Worm (Caenorhabditis elegans) whole organism, mixed stage, embryonic: Measurements from ENCODE around the gene cts-1.

Experiments used
- M03D4.4 ChIP-seq: sonication (generic microtip); optimal IDR thresholded peaks from 2 replicates; lab custom pipeline; 2017; ENCODE audit warnings: mild to moderate bottlenecking, missing genetic modification characterization, missing compliant biosample characterization
- bed-3 ChIP-seq: fragments of 200-800 bp; sonication (Bioruptor generic); optimal IDR thresholded peaks from 3 replicates; lab custom pipeline; 2018; ENCODE audit warnings: mild to moderate bottlenecking, missing genetic modification characterization, moderate library complexity, missing compliant biosample characterization
- ceh-83 ChIP-seq: fragments of 200-800 bp; sonication (Bioruptor generic); optimal IDR thresholded peaks from 2 replicates; lab custom pipeline; 2018; ENCODE audit warnings: mild to moderate bottlenecking, missing genetic modification characterization, missing compliant biosample characterization
- ces-1 ChIP-seq: fragments of 150-350 bp; optimal IDR thresholded peaks from 2 replicates; lab custom pipeline; 2014; ENCODE audit warnings: missing biosample characterization, missing genetic modification reagents, missing genetic modification characterization
- cnd-1 ChIP-seq: fragments of 200-800 bp; sonication (Bioruptor generic); optimal IDR thresholded peaks from 2 replicates; lab custom pipeline; 2018; ENCODE audit warnings: mild to moderate bottlenecking, missing genetic modification characterization, missing compliant biosample characterization
- elt-3 ChIP-seq: fragments of 150-350 bp; optimal IDR thresholded peaks from 2 replicates; lab custom pipeline; 2014; ENCODE audit warnings: missing biosample characterization, missing genetic modification characterization
- ham-2 ChIP-seq: fragments of 200-800 bp; sonication (Bioruptor generic); optimal IDR thresholded peaks from 2 replicates; lab custom pipeline; 2018; ENCODE audit warnings: mild to moderate bottlenecking, missing genetic modification characterization, missing compliant biosample characterization
- hlh-1 ChIP-seq: fragments of 150-350 bp; optimal IDR thresholded peaks from 2 replicates; lab custom pipeline; 2014; ENCODE audit warnings: missing biosample characterization, missing genetic modification reagents, missing genetic modification characterization
- lsy-2 ChIP-seq: fragments of 150-350 bp; optimal IDR thresholded peaks from 2 replicates; lab custom pipeline; 2014; ENCODE audit warnings: missing biosample characterization, missing genetic modification characterization
- mab-5 ChIP-seq: fragments of 150-350 bp; optimal IDR thresholded peaks from 2 replicates; lab custom pipeline; 2014; ENCODE audit warnings: missing biosample characterization, missing genetic modification characterization
- mep-1 ChIP-seq: fragments of 150-350 bp; optimal IDR thresholded peaks from 2 replicates; lab custom pipeline; 2017; ENCODE audit warnings: missing biosample characterization, missing genetic modification reagents, missing genetic modification characterization, inconsistent platforms
- mls-2 ChIP-seq: sonication (generic microtip); optimal IDR thresholded peaks from 2 replicates; lab custom pipeline; 2016; ENCODE audit warnings: mild to moderate bottlenecking, missing genetic modification characterization, moderate library complexity, missing compliant biosample characterization
- nhr-2 ChIP-seq: fragments of 150-350 bp; optimal IDR thresholded peaks from 2 replicates; lab custom pipeline; 2014; ENCODE audit warnings: missing biosample characterization, missing genetic modification characterization
- nhr-237 ChIP-seq: fragments of 150-350 bp; optimal IDR thresholded peaks from 2 replicates; lab custom pipeline; 2014; ENCODE audit warnings: missing biosample characterization, missing genetic modification characterization
- nhr-28 ChIP-seq: fragments of 150-350 bp; optimal IDR thresholded peaks from 2 replicates; lab custom pipeline; 2014; ENCODE audit warnings: missing biosample characterization, missing genetic modification characterization
- pha-4 ChIP-seq: fragments of 150-350 bp; optimal IDR thresholded peaks from 2 replicates; lab custom pipeline; 2018; ENCODE audit warnings: missing biosample characterization, missing genetic modification reagents, missing genetic modification characterization
- snpc-4 ChIP-seq: fragments of 150-350 bp; optimal IDR thresholded peaks from 2 replicates; lab custom pipeline; 2014; ENCODE audit warnings: missing biosample characterization, missing genetic modification characterization
- sptf-1 ChIP-seq: sonication (generic microtip); optimal IDR thresholded peaks from 2 replicates; lab custom pipeline; 2017; ENCODE audit warnings: mild to moderate bottlenecking, missing genetic modification characterization, moderate library complexity, missing compliant biosample characterization
- unc-120 ChIP-seq: sonication (generic microtip); optimal IDR thresholded peaks from 2 replicates; lab custom pipeline; 2017; ENCODE audit warnings: missing genetic modification characterization, missing compliant biosample characterization; ENCODE audit not compliant: poor library complexity, severe bottlenecking
- unc-39 ChIP-seq: fragments of 150-350 bp; optimal IDR thresholded peaks from 2 replicates; lab custom pipeline; 2014; ENCODE audit warnings: missing biosample characterization, missing genetic modification characterization

The cts-1 gene

DNA sequence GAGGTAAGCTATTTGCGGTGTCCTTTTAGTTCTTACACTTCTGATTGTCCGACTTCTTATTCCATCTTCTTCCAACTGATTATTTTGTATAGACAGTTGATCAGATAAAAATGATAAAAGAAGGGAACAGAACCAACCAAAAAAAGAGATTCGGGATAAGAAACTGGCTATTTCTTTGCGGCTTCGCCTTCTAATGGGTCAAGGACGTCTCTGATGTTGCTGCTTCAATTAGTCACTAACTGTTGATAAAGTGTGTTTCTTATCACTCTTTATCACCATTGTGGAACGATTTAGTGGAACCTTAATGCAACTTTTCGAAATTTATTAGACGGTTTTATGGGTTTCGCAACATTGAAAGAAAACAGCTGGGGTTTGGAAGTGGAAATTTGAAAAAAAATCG, 46.2 kb downstream of the cts-1 start:
- TF ChIP-seq M03D4.4 (tag; lab: Kevin White, UChicago): no peak
- TF ChIP-seq nhr-28 (tag; lab: Kevin White, UChicago): no peak
- TF ChIP-seq nhr-2 (tag; lab: Kevin White, UChicago): no peak
- TF ChIP-seq bed-3 (GFP tag; lab: Kevin White, UChicago): no peak
- no peak for TF ChIP-seq mep-1
- no peak for TF ChIP-seq elt-3
- no peak for TF ChIP-seq ham-2
- TF ChIP-seq ces-1 (GFP tag; lab: Kevin White, UChicago): no peak
- TF ChIP-seq lsy-2 (tag; lab: Kevin White, UChicago): no peak
- TF ChIP-seq mls-2: no peak
- no peak for TF ChIP-seq snpc-4 (tag; lab: Kevin White, UChicago)
- TF ChIP-seq nhr-237: no peak
- no peak for TF ChIP-seq hlh-1
- no peak for TF ChIP-seq cnd-1
- no peak for TF ChIP-seq unc-120 (tag; lab: Kevin White, UChicago)
- no peak for TF ChIP-seq sptf-1 (tag; lab: Kevin White, UChicago)
- TF ChIP-seq pha-4 (tag; lab: Kevin White, UChicago): no peak
- no peak for TF ChIP-seq mab-5 (tag; lab: Kevin White, UChicago)
- TF ChIP-seq unc-39: no peak
- TF ChIP-seq ceh-83: no peak
